Worm (Caenorhabditis elegans): ENCODE measurements around the gene T15B12.2.

The T15B12.2 gene

DNA sequence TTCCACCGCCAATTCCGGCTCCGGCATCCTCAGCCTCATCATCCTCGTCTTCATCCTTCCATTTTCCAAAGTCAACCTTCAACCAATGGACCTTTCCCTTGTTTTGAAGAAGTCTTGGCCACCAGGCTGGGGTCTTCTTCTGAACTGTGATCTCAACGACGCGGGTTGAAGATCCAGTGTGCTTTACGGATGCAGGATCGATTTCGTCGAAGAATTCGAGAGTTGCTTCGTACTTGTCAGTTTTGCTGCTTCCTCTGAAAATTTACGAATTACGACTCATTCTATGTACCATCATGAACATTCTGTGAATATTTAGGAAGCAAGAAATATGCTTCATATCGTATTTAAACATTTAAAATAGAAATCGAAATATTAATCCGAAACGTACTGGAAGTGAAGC, 27.4 kb downstream of the T15B12.2 start:
- no peak for TF ChIP-seq efl-1 (optimal IDR thresholded peaks at IDR 0.05)
- peak in 1 of 2 experiments; percentile 37 for TF ChIP-seq efl-1 (GFP tag; optimal IDR thresholded peaks at IDR 0.05 in 1 of 2)
- no peak for TF ChIP-seq lir-3 (tag; optimal IDR thresholded peaks at IDR 0.05; ENCODE audit: poor library complexity)
- no peak for TF ChIP-seq fkh-10 (GFP tag; optimal IDR thresholded peaks at IDR 0.05)
- peak; percentile 30 for TF ChIP-seq nhr-85 (tag)
- no peak for TF ChIP-seq nhr-47 (tag; optimal IDR thresholded peaks at IDR 0.05)
- TF ChIP-seq ceh-82 (tag; optimal IDR thresholded peaks at IDR 0.05), result no peak
- no peak for TF ChIP-seq dpl-1 (GFP tag; optimal IDR thresholded peaks at IDR 0.05)

DNA sequence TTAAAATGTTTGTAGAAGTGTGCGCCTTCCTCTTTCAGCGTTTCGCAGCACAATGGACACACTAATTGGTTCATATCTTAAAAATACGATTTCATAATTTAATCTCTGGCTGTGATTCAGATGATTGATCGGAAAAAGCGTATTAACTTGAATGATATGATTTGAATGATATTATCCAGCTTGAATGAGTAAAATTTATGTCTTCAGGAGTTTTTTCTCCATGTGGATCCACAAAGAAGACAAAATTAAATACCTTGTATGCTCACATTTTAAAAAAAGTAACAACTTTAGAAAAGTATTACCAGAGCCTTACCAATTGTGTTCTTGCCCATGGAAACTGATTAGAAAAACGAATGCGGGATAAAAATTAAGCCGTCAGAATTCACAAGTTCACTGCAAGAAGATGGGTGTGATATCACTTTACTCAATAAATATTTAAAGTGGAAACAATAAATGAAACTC, 28.3 kb downstream of the T15B12.2 start, which contains the start of gene ztf-8:
Gene ztf-8, minus strand, starts transcription at position 76 of the 462 bp plus-strand sequence.
- no peak for TF ChIP-seq mab-9 (GFP tag; IDR thresholded peaks at IDR 0.05)
- no peak for TF ChIP-seq ces-1 (GFP tag; optimal IDR thresholded peaks at IDR 0.05)
- no peak for TF ChIP-seq alr-1 (tag; optimal IDR thresholded peaks at IDR 0.05; ENCODE audit: borderline replicate concordance)
- TF ChIP-seq nhr-11 (tag; optimal IDR thresholded peaks at IDR 0.05), result no peak
- TF ChIP-seq nhr-71 (tag; optimal IDR thresholded peaks at IDR 0.05), result peak; percentile 57
- TF ChIP-seq zip-4 (GFP tag; optimal IDR thresholded peaks at IDR 0.05), result no peak
- no peak for TF ChIP-seq C34B4.2 (tag; optimal IDR thresholded peaks at IDR 0.05)
- TF ChIP-seq ceh-90 (tag; optimal IDR thresholded peaks at IDR 0.05), result no peak
- TF ChIP-seq egl-27 (tag; optimal IDR thresholded peaks at IDR 0.05), result no peak
- TF ChIP-seq unc-86 (tag; optimal IDR thresholded peaks at IDR 0.05), result no peak
- TF ChIP-seq rnt-1 (tag; optimal IDR thresholded peaks at IDR 0.05), result no peak
- TF ChIP-seq ets-5 (GFP tag; IDR thresholded peaks at IDR 0.05), result no peak
- TF ChIP-seq sox-4 (tag; optimal IDR thresholded peaks at IDR 0.05), result no peak
- no peak for TF ChIP-seq fkh-10 (GFP tag; optimal IDR thresholded peaks at IDR 0.05)
- TF ChIP-seq F16B12.6 (tag; optimal IDR thresholded peaks at IDR 0.05), result no peak
- no peak for TF ChIP-seq efl-1 (optimal IDR thresholded peaks at IDR 0.05)
- no peak for TF ChIP-seq efl-1 (GFP tag; optimal IDR thresholded peaks at IDR 0.05 in 1 of 2)
- TF ChIP-seq fkh-8 (tag; optimal IDR thresholded peaks at IDR 0.05), result no peak
- TF ChIP-seq nhr-47 (tag; optimal IDR thresholded peaks at IDR 0.05), result no peak
- no peak for TF ChIP-seq unc-30 (tag; optimal IDR thresholded peaks at IDR 0.05)
- no peak for TF ChIP-seq ceh-82 (tag; optimal IDR thresholded peaks at IDR 0.05)
- no peak for TF ChIP-seq mdl-1 (tag; optimal IDR thresholded peaks at IDR 0.05)
- TF ChIP-seq elt-2 (tag; optimal IDR thresholded peaks at IDR 0.05), result no peak
- no peak for TF ChIP-seq nhr-76 (tag; optimal IDR thresholded peaks at IDR 0.05)
- no peak for TF ChIP-seq vab-15 (tag; optimal IDR thresholded peaks at IDR 0.05)
- no peak for TF ChIP-seq sptf-1 (tag; optimal IDR thresholded peaks at IDR 0.05)
- TF ChIP-seq aha-1 (tag; optimal IDR thresholded peaks at IDR 0.05), result no peak
- TF ChIP-seq efl-3 (GFP tag; optimal IDR thresholded peaks at IDR 0.05), result no peak
- no peak for TF ChIP-seq lin-15B (tag; optimal IDR thresholded peaks at IDR 0.05)
- peak; percentile 23 for TF ChIP-seq dsc-1 (tag; optimal IDR thresholded peaks at IDR 0.05)
- TF ChIP-seq unc-62 (GFP tag; optimal IDR thresholded peaks at IDR 0.05), result no peak
- no peak for TF ChIP-seq hlh-17 (GFP tag; optimal IDR thresholded peaks at IDR 0.05; ENCODE audit: borderline replicate concordance)
- TF ChIP-seq nhr-20 (tag; optimal IDR thresholded peaks at IDR 0.05), result peak; percentile 7
- no peak for TF ChIP-seq nhr-77 (tag; optimal IDR thresholded peaks at IDR 0.05)
- no peak for TF ChIP-seq ceh-8 (GFP tag; optimal IDR thresholded peaks at IDR 0.05)
- no peak for TF ChIP-seq jun-1 (tag; optimal IDR thresholded peaks at IDR 0.05)
- TF ChIP-seq ztf-4 (tag; optimal IDR thresholded peaks at IDR 0.05), result no peak
- TF ChIP-seq swsn-7 (tag; optimal IDR thresholded peaks at IDR 0.05), result peak; percentile 20
- TF ChIP-seq lsy-2 (tag; optimal IDR thresholded peaks at IDR 0.05), result no peak
- TF ChIP-seq unc-130 (tag; optimal IDR thresholded peaks at IDR 0.05), result no peak
- no peak for TF ChIP-seq nhr-28 (tag; optimal IDR thresholded peaks at IDR 0.05)
- TF ChIP-seq nhr-19 (GFP tag; conservative IDR thresholded peaks at IDR 0.05), result 0 out of 2 replicates have a peak, but pooled peaks have one; percentile 12
- no peak for TF ChIP-seq grh-1 (GFP tag; IDR thresholded peaks at IDR 0.05)
- no peak for TF ChIP-seq ceh-63 (GFP tag; optimal IDR thresholded peaks at IDR 0.05)
- no peak for TF ChIP-seq mef-2 (tag; optimal IDR thresholded peaks at IDR 0.05)
- no peak for TF ChIP-seq egl-13 (tag; optimal IDR thresholded peaks at IDR 0.05)
- TF ChIP-seq elt-3 (tag; optimal IDR thresholded peaks at IDR 0.05), result no peak
- no peak for TF ChIP-seq hpl-2 (GFP tag; optimal IDR thresholded peaks at IDR 0.05)
